Worm (Caenorhabditis elegans) whole organism, midembryonic: ENCODE measurements around the gene spl-1.

Experiments used
- T22C8.4 ChIP-seq: fragments of 200-800 bp; sonication (Bioruptor generic); IDR thresholded peaks from 2 replicates; pipeline ENCODE4 v1.3.6; 2022; ENCODE audit warnings: missing genetic modification characterization, missing compliant biosample characterization
- cog-1 ChIP-seq: sonication (generic microtip); optimal IDR thresholded peaks from 2 replicates; lab custom pipeline; 2016; ENCODE audit warnings: missing genetic modification characterization, missing compliant biosample characterization
- flt-1 ChIP-seq: fragments of 200-800 bp; sonication (Bioruptor generic); IDR thresholded peaks from 2 replicates; pipeline ENCODE4 v1.3.6; 2022; ENCODE audit warnings: missing genetic modification characterization, missing compliant biosample characterization
- med-1 ChIP-seq: sonication (generic microtip); optimal IDR thresholded peaks from 2 replicates; lab custom pipeline; 2017; ENCODE audit warnings: missing genetic modification characterization, mild to moderate bottlenecking, missing compliant biosample characterization, antibody characterized with exemption, missing genetic modification reagents; ENCODE audit not compliant: insufficient read depth
- ref-1 ChIP-seq: fragments of 200-800 bp; sonication (Bioruptor generic); conservative IDR thresholded peaks from 2 replicates; pipeline ENCODE4 v1.3.6; 2022; ENCODE audit warnings: missing genetic modification reagents, missing genetic modification characterization, missing compliant biosample characterization
- tab-1 ChIP-seq: fragments of 200-800 bp; sonication (Bioruptor generic); IDR thresholded peaks from 2 replicates; pipeline ENCODE4 v1.3.6; 2022; ENCODE audit warnings: missing genetic modification characterization, missing compliant biosample characterization
- ztf-29 ChIP-seq: fragments of 200-800 bp; sonication (Bioruptor generic); IDR thresholded peaks from 2 replicates; pipeline ENCODE4 v1.3.6; 2022; ENCODE audit warnings: missing genetic modification reagents, missing genetic modification characterization, missing compliant biosample characterization

DNA sequence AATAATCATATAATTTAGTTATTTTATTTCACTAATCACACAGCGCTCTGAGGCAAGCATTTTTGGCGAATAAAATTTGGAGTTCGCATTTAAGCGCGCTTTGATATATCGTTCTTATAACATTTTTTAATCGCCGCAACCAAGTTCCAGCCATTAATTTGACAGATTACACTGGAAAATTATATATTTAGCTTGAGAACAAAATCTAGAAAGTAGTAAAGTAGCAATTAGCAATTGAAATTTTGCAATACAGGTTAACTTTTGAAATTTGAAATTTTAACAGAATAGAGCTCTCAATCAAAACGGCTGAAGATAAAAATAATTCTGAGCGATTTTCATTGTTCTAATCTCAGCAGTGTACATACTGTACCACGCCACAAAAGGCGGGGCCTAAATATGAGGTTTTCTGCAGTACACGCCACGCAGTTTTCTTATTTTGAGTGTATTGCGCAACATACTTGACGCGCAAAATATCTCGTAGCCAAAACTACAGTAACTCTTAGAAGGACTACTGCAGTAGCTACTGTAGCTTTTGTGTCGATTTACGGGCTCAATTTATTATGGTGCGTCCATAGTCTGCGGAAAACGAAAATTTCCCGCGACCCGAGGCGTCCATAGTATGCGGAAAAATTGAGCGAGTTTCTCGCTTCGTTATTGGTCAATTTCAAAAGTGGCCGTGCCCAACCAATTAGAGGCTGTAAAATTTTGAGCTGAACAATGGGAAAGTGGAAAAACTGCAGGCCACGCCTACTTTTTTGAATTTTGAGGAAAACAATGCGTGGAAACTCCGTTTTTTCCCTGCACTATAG, 44.3 kb upstream of the spl-1 start:
- TF ChIP-seq cog-1 (tag; lab: Kevin White, UChicago) (no peak), med-1 (GFP tag; lab: Kevin White, UChicago) (no peak), ref-1 (GFP tag; lab: Robert Waterston, UW) (no peak), T22C8.4 (no peak), flt-1 (GFP tag; lab: Robert Waterston, UW) (no peak), ztf-29 (GFP tag; lab: Robert Waterston, UW) (no peak), tab-1 (GFP tag; lab: Robert Waterston, UW) (no peak)
